Worm (Caenorhabditis elegans): Measurements from ENCODE around the gene ttr-46.

The ttr-46 gene

DNA sequence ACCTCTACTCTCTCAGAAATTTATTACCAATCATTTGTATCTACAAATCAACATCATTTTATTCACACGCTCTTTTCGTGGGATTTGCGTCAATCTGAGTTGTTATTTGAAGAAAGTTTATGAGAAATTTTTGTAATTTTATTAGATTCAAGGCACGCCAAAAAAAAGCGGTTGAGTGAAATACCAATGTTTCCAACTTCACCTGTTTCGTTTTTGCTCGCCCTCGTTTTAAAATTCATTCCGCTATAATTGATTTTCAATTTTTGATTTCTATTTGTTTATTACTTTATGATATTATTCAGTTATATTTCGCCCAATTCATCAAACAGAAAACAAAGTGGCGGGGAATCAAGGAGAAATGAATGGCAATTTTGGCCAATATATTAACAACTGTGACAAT is 49.7 kb downstream of the ttr-46 start, which contains the start of gene K08H10.10:
TSS of gene K08H10.10 (plus strand) at position 301 of the 400 bp plus-strand sequence.
- TF ChIP-seq lin-15B (tag; optimal IDR thresholded peaks at IDR 0.05) (no peak), mab-9 (GFP tag; IDR thresholded peaks at IDR 0.05) (no peak), ama-1 (optimal IDR thresholded peaks at IDR 0.05) (no peak), grh-1 (GFP tag; IDR thresholded peaks at IDR 0.05) (no peak), alr-1 (tag; optimal IDR thresholded peaks at IDR 0.05; ENCODE audit: borderline replicate concordance) (no peak), snu-23 (GFP tag; optimal IDR thresholded peaks at IDR 0.05) (no peak), elt-2 (tag; optimal IDR thresholded peaks at IDR 0.05) (no peak), lir-3 (tag; optimal IDR thresholded peaks at IDR 0.05; ENCODE audit: poor library complexity) (no peak), mdl-1 (tag; optimal IDR thresholded peaks at IDR 0.05) (no peak), nhr-20 (tag; optimal IDR thresholded peaks at IDR 0.05) (no peak), ceh-88 (GFP tag; IDR thresholded peaks at IDR 0.05) (no peak), nhr-28 (tag; optimal IDR thresholded peaks at IDR 0.05) (no peak), fos-1 (tag; optimal IDR thresholded peaks at IDR 0.05) (no peak)
